Fruit fly (Drosophila melanogaster) whole organism, pupa: Measurements from ENCODE around the gene CG43965.

ENCODE experiments used
- CG10348 ChIP-seq: fragments of 200-800 bp; sonication (Bioruptor generic); IDR thresholded peaks from 2 replicates; pipeline ENCODE4 v1.3.6; 2022; ENCODE audit warnings: missing biosample characterization, missing genetic modification characterization
- CG12605 ChIP-seq: fragments of 200-800 bp; sonication (Bioruptor generic); IDR thresholded peaks from 2 replicates; pipeline ENCODE4 v1.3.6; 2022; ENCODE audit warnings: missing biosample characterization, missing genetic modification characterization
- CG13204 ChIP-seq: fragments of 200-800 bp; sonication (Bioruptor generic); optimal IDR thresholded peaks from 2 replicates; lab custom pipeline; 2018; ENCODE audit warnings: missing biosample characterization, mild to moderate bottlenecking, missing genetic modification characterization, moderate library complexity
- CG14655 ChIP-seq: fragments of 200-800 bp; sonication (Bioruptor generic); optimal IDR thresholded peaks from 3 replicates; lab custom pipeline; 2017; ENCODE audit warnings: mild to moderate bottlenecking, missing biosample characterization, missing genetic modification reagents, missing genetic modification characterization
- CG15710 ChIP-seq: fragments of 200-800 bp; sonication (Bioruptor generic); optimal IDR thresholded peaks from 2 replicates; lab custom pipeline; 2018; ENCODE audit warnings: missing biosample characterization, mild to moderate bottlenecking, missing genetic modification characterization, moderate library complexity
- CG17806 ChIP-seq: fragments of 200-800 bp; sonication (Bioruptor generic); optimal IDR thresholded peaks from 2 replicates; lab custom pipeline; 2018; ENCODE audit warnings: missing biosample characterization, mild to moderate bottlenecking, missing genetic modification characterization, moderate library complexity
- CG32121 ChIP-seq: fragments of 200-800 bp; sonication (Bioruptor generic); IDR thresholded peaks from 2 replicates; pipeline ENCODE4 v1.3.6; 2022; ENCODE audit warnings: missing biosample characterization, missing genetic modification characterization
- CG34367 ChIP-seq: fragments of 200-800 bp; sonication (Bioruptor generic); optimal IDR thresholded peaks from 2 replicates; lab custom pipeline; 2018; ENCODE audit warnings: missing biosample characterization, mild to moderate bottlenecking, missing genetic modification characterization
- CG4496 ChIP-seq: fragments of 200-800 bp; sonication (Bioruptor generic); IDR thresholded peaks from 3 replicates; pipeline ENCODE4 v1.3.6; 2022; ENCODE audit warnings: missing biosample characterization, missing genetic modification characterization
- CG8159 ChIP-seq: fragments of 200-800 bp; sonication (Bioruptor generic); optimal IDR thresholded peaks from 3 replicates; lab custom pipeline; 2018; ENCODE audit warnings: missing biosample characterization, mild to moderate bottlenecking, missing genetic modification characterization, moderate library complexity
- CG8301 ChIP-seq: fragments of 200-800 bp; sonication (Bioruptor generic); optimal IDR thresholded peaks from 2 replicates; lab custom pipeline; 2018; ENCODE audit warnings: missing biosample characterization, mild to moderate bottlenecking, missing genetic modification characterization
- CG9948 ChIP-seq: fragments of 200-800 bp; sonication (Bioruptor generic); optimal IDR thresholded peaks from 2 replicates; lab custom pipeline; 2018; ENCODE audit warnings: missing biosample characterization, mild to moderate bottlenecking, missing genetic modification characterization, moderate library complexity
- D1 ChIP-seq: fragments of 200-800 bp; sonication (Bioruptor generic); optimal IDR thresholded peaks from 2 replicates; lab custom pipeline; 2018; ENCODE audit warnings: missing biosample characterization, mild to moderate bottlenecking, missing genetic modification characterization, moderate library complexity
- EcR ChIP-seq: fragments of 200-800 bp; sonication (Bioruptor generic); optimal IDR thresholded peaks from 3 replicates; lab custom pipeline; 2019; ENCODE audit warnings: missing biosample characterization, missing genetic modification characterization, mild to moderate bottlenecking, moderate library complexity, missing genetic modification reagents
- Ets98B ChIP-seq: fragments of 200-800 bp; sonication (Bioruptor generic); IDR thresholded peaks from 2 replicates; pipeline ENCODE4 v1.3.6; 2022; ENCODE audit warnings: missing biosample characterization, missing genetic modification characterization
- Pif1A ChIP-seq: fragments of 200-800 bp; sonication (Bioruptor generic); optimal IDR thresholded peaks from 3 replicates; lab custom pipeline; 2016; ENCODE audit warnings: missing biosample characterization, missing genetic modification characterization
- Pif1B ChIP-seq: fragments of 200-800 bp; sonication (Bioruptor generic); optimal IDR thresholded peaks from 3 replicates; lab custom pipeline; 2016; ENCODE audit warnings: missing biosample characterization, missing genetic modification characterization
- Snoo ChIP-seq: fragments of 200-800 bp; sonication (Bioruptor generic); optimal IDR thresholded peaks from 3 replicates; lab custom pipeline; 2017; ENCODE audit warnings: missing biosample characterization, mild to moderate bottlenecking, missing genetic modification characterization, inconsistent platforms
- fd96Ca ChIP-seq: fragments of 200-800 bp; sonication (Bioruptor generic); IDR thresholded peaks from 3 replicates; pipeline ENCODE4 v1.3.6; 2022; ENCODE audit warnings: missing biosample characterization, missing genetic modification characterization
- gl ChIP-seq: fragments of 200-800 bp; sonication (Bioruptor generic); optimal IDR thresholded peaks from 2 replicates; lab custom pipeline; 2018; ENCODE audit warnings: missing biosample characterization, mild to moderate bottlenecking, missing genetic modification characterization
- rn ChIP-seq: fragments of 200-800 bp; sonication (Bioruptor generic); IDR thresholded peaks from 2 replicates; pipeline ENCODE4 v1.3.6; 2022; ENCODE audit warnings: missing biosample characterization, missing genetic modification characterization

Gene CG43965

DNA sequence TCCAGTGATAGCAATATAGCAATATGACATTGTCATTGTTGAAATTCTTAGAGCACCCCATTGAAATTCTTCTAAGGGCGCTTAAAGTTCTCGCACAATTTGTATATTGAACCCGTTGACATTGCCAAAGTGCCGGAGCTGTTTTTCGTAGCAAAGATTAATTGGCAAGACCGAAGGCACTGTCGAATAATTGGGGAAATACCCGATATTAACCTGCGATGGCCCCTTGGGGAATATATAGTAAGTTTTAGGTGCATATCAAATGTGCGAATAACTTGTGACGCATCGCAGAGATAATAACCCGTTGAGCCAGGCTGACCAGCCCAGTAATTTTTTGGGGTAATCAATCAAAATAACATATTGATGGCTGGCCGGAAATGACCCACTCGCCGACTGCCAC lies 38.9 kb downstream of the CG43965 start:
- TF ChIP-seq CG4496 (GFP tag; lab: Robert Waterston, UW): no peak
- TF ChIP-seq CG15710 (tag; lab: Kevin White, UChicago): no peak
- TF ChIP-seq CG34367 (tag; lab: Kevin White, UChicago): no peak
- TF ChIP-seq rn (GFP tag; lab: Robert Waterston, UW): no peak
- TF ChIP-seq EcR: no peak
- no peak for TF ChIP-seq CG12605 (GFP tag; lab: Robert Waterston, UW)
- no peak for TF ChIP-seq Ets98B (GFP tag; lab: Robert Waterston, UW)
- TF ChIP-seq fd96Ca: no peak
- TF ChIP-seq CG17806 (tag; lab: Kevin White, UChicago): no peak
- no peak for TF ChIP-seq gl (tag; lab: Kevin White, UChicago)
- TF ChIP-seq CG10348: no peak
- no peak for TF ChIP-seq Pif1B (GFP tag; lab: Kevin White, UChicago)
- TF ChIP-seq Pif1A (GFP tag; lab: Kevin White, UChicago): no peak
- TF ChIP-seq Snoo: no peak

DNA sequence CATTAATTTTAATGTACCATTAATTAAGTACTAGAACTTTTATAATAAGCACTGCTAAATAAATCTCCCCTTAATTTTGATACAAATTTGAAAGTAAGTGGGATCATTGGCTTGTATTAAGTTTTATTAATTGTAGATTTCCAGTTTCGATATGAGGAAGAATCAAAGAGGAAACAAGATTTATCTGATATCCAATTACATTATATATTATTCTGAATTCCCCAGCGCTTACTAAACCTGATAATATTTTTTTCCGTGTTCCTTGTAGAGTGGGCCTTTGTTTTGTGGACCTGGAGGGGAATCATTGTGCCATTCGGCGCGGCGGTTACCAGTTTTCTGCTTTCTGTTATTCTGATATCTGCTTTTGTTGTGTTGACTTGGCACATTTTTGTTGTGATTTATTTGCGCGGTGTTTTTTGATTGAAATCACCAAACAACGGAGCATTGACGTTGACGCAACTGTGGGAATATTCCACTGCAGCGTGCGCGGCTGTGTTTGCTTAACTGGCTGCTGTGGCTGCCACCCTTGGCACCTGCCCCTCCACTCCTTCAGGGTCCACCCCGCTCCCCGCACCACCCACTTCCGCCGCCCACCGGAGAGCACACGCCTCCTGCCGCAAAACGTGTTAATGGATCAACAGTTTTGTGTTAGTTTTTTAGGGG lies 41.0 kb downstream of the CG43965 start:
- peak; percentile 38 for TF ChIP-seq EcR
- peak; percentile 42 for TF ChIP-seq CG8159 (tag; lab: Kevin White, UChicago)
- no peak for TF ChIP-seq CG9948 (tag; lab: Kevin White, UChicago)
- TF ChIP-seq Pif1A (GFP tag; lab: Kevin White, UChicago): peak; percentile 11
- 0 out of 3 replicates have a peak, but pooled peaks have one; percentile 24 for TF ChIP-seq CG4496 (GFP tag; lab: Robert Waterston, UW)
- no peak for TF ChIP-seq CG32121 (GFP tag; lab: Robert Waterston, UW)
- TF ChIP-seq CG8301 (tag; lab: Kevin White, UChicago): no peak
- TF ChIP-seq CG15710 (tag; lab: Kevin White, UChicago): peak; percentile 25
- TF ChIP-seq, all 21 proteins: peak for 5

DNA sequence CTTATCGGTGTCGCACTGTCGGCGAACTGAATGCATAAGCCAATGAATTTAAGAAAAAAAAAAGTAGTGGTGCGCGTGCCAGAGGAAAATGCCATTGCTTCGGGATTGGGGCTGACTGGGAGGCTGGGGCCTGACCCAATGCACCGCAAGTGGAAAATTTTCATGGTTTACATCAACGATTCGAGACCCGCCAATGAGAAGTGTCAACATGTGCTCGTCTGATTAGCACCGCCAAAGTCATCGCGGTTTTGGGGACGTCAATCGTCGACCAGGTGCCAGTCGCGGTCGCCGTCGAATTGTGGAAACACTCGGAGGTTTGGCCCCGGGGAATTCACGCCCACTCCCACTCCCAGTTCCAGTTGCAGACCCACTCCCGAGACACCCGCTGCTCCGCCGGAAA lies 41.8 kb downstream of the CG43965 start:
- TF ChIP-seq fd96Ca (0 out of 3 replicates have a peak, but pooled peaks have one; percentile 37), CG12605 (GFP tag; lab: Robert Waterston, UW) (no peak)
- TF ChIP-seq, all 21 proteins: peak for 1

DNA sequence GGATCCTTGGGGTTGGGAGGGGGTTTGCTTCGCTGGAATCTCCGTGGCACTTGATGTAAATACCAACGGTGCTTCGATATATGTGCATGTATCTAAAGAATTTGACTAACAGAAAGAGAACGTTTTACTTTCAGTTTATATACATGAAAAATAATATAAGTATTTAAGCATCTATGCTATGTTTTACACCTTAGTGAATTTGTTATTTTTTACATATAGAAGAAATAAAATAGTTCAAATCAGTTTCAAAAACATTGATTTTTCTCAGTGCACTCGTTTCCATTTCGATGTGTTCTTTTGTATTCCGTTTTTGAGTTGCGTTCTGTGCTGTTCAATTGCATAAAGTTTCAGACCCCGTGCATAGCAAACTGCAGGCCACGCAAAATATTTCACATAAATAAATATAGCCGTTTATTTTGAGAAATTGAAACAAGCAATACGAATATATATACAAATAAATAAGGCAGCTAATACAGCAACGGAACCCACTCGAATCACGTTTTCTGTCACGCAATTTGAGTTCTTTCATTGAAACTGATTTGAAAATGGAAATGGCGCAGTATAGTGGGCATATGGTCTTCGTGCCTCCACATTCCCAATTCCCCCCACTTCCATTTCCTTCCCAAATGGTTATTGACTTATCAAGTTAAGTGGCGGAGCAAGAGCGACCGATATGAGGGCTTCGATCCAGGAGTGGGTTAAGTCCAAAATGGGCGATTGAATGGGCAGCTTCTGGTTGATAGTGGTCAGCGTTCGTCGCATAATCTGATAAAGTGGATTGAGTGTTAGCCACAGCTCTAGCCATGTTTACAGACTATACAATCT lies 42.8 kb downstream of the CG43965 start:
- TF ChIP-seq CG8159 (tag; lab: Kevin White, UChicago) (peak; percentile 25), CG9948 (tag; lab: Kevin White, UChicago) (peak; percentile 15), EcR (no peak), Pif1A (GFP tag; lab: Kevin White, UChicago) (no peak), fd96Ca (no peak), rn (GFP tag; lab: Robert Waterston, UW) (no peak), CG12605 (GFP tag; lab: Robert Waterston, UW) (no peak), Pif1B (GFP tag; lab: Kevin White, UChicago) (no peak), D1 (tag; lab: Kevin White, UChicago) (no peak), CG14655 (peak; percentile 8), CG32121 (GFP tag; lab: Robert Waterston, UW) (peak; percentile 26; the same call in 1 of the 2 replicates), gl (tag; lab: Kevin White, UChicago) (no peak), Ets98B (GFP tag; lab: Robert Waterston, UW) (no peak; the same call in 1 of the 2 replicates), CG13204 (GFP tag; lab: Kevin White, UChicago) (no peak), CG34367 (tag; lab: Kevin White, UChicago) (no peak), CG15710 (tag; lab: Kevin White, UChicago) (no peak), CG17806 (tag; lab: Kevin White, UChicago) (peak; percentile 41), CG4496 (GFP tag; lab: Robert Waterston, UW) (peak; percentile 48; the same call in 1 of the 3 replicates), CG10348 (no peak), Snoo (no peak), CG8301 (tag; lab: Kevin White, UChicago) (no peak)
- TF ChIP-seq, all 21 proteins: peak for 6

DNA sequence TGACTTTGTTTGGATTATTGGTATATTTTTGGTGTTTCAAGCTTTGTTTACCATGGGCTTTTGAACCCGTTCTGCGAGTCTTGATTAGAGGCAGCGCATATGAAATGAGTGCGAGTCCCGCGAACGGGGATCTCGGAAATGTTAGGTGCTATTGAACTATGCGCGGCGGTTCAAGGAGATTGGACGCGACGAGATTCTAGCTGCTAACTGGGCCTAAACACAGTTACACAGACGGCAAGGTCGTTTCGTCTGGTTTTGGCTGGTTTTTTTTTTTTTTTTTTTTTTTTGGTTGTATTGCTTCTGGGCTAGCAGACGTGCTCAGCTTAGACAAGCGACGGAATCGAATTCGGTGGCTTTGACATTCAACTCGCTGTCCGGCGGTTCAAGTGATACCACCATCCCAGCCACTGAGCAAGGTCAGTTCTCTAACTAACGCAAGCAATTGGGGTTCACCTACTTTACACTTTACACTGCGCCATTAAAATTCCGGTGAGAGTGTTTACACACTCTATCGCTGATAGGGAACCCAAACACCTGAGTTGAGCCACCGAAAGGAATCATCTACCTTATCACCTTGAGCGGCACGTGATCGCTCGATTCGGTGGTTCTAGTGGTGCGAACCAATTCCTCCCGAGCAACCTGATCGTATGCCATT lies 43.6 kb downstream of the CG43965 start:
- TF ChIP-seq gl (tag; lab: Kevin White, UChicago): no peak
- TF ChIP-seq Ets98B (GFP tag; lab: Robert Waterston, UW): no peak
- no peak for TF ChIP-seq CG9948 (tag; lab: Kevin White, UChicago)
- no peak for TF ChIP-seq CG12605 (GFP tag; lab: Robert Waterston, UW)
- no peak for TF ChIP-seq Pif1B (GFP tag; lab: Kevin White, UChicago)
- TF ChIP-seq CG10348: no peak
- no peak for TF ChIP-seq CG17806 (tag; lab: Kevin White, UChicago)
- TF ChIP-seq CG13204 (GFP tag; lab: Kevin White, UChicago): no peak
- no peak for TF ChIP-seq CG14655
- TF ChIP-seq fd96Ca: no peak
- no peak for TF ChIP-seq CG8301 (tag; lab: Kevin White, UChicago)
